Fruit fly (Drosophila melanogaster): Measurements from ENCODE around the gene sn.

sn gene

dm6 chrX:7975516-7976257 is 11.9 kb downstream of the sn start (continued):
- peak; percentile 49 for TF ChIP-seq nmo (GFP tag; optimal IDR thresholded peaks at IDR 0.05)
- TF ChIP-seq Mad (GFP tag; optimal IDR thresholded peaks at IDR 0.05) = no peak
- TF ChIP-seq CG12104 (GFP tag; optimal IDR thresholded peaks at IDR 0.05) = no peak
- no peak for TF ChIP-seq Mrtf (GFP tag; IDR thresholded peaks at IDR 0.05)
- TF ChIP-seq nau (GFP tag; optimal IDR thresholded peaks at IDR 0.05) = no peak
- no peak for TF ChIP-seq Bteb2 (GFP tag; optimal IDR thresholded peaks at IDR 0.05)
- no peak for TF ChIP-seq CG13123 (GFP tag; optimal IDR thresholded peaks at IDR 0.05)
- no peak for TF ChIP-seq tap (tag; optimal IDR thresholded peaks at IDR 0.05)
- TF ChIP-seq wek (GFP tag; optimal IDR thresholded peaks at IDR 0.05) = no peak
- no peak for TF ChIP-seq pho (GFP tag; optimal IDR thresholded peaks at IDR 0.05)
- no peak for TF ChIP-seq CG3065 (GFP tag; optimal IDR thresholded peaks at IDR 0.05)
- TF ChIP-seq croc (GFP tag; conservative IDR thresholded peaks at IDR 0.05) = no peak
- TF ChIP-seq Xrp1 (GFP tag; IDR thresholded peaks at IDR 0.05) = peak; percentile 48; the same call in 1 of the 2 replicates
- TF ChIP-seq Sox100B (GFP tag; optimal IDR thresholded peaks at IDR 0.05) = peak; percentile 10
- TF ChIP-seq Ptx1 (GFP tag; IDR thresholded peaks at IDR 0.05) = no peak
- peak; percentile 56 for TF ChIP-seq CG11504 (tag; optimal IDR thresholded peaks at IDR 0.05)
- TF ChIP-seq CG3281 (GFP tag; optimal IDR thresholded peaks at IDR 0.05) = no peak
- TF ChIP-seq lab (GFP tag; optimal IDR thresholded peaks at IDR 0.05) = no peak
- TF ChIP-seq CG16779 (GFP tag; IDR thresholded peaks at IDR 0.05) = no peak
- no peak for TF ChIP-seq CG31224 (GFP tag; IDR thresholded peaks at IDR 0.05)
- TF ChIP-seq CG11723 (GFP tag; optimal IDR thresholded peaks at IDR 0.05) = no peak
- no peak for TF ChIP-seq tio (GFP tag; optimal IDR thresholded peaks at IDR 0.05)
- peak; percentile 2 for TF ChIP-seq CG1529 (GFP tag; optimal IDR thresholded peaks at IDR 0.05)
- no peak for TF ChIP-seq schlank (tag; optimal IDR thresholded peaks at IDR 0.05)
- TF ChIP-seq GATAe (GFP tag; conservative IDR thresholded peaks at IDR 0.05) = no peak
- no peak for TF ChIP-seq CoRest (tag; optimal IDR thresholded peaks at IDR 0.05)
- TF ChIP-seq CG2116 (GFP tag; optimal IDR thresholded peaks at IDR 0.05) = no peak
- TF ChIP-seq CG2202 (tag; optimal IDR thresholded peaks at IDR 0.05) = no peak
- TF ChIP-seq btn (GFP tag; optimal IDR thresholded peaks at IDR 0.05) = no peak
- no peak for TF ChIP-seq CrebB (tag; optimal IDR thresholded peaks at IDR 0.05)
- no peak for TF ChIP-seq hbn (GFP tag; IDR thresholded peaks at IDR 0.05; ENCODE audit: partially characterized antibody)
- TF ChIP-seq sim (GFP tag; IDR thresholded peaks at IDR 0.05) = 0 out of 2 replicates have a peak, but pooled peaks have one; percentile 20
- TF ChIP-seq Dref (GFP tag; IDR thresholded peaks at IDR 0.05) = no peak
- TF ChIP-seq CG6254 (GFP tag; optimal IDR thresholded peaks at IDR 0.05) = no peak
- peak; percentile 9 for TF ChIP-seq CG14710 (tag; optimal IDR thresholded peaks at IDR 0.05)
- no peak for TF ChIP-seq gro (GFP tag; optimal IDR thresholded peaks at IDR 0.05)
- no peak for TF ChIP-seq CG8290 (GFP tag; optimal IDR thresholded peaks at IDR 0.05)
- TF ChIP-seq CG8290 (tag; optimal IDR thresholded peaks at IDR 0.05) = no peak
- no peak for TF ChIP-seq Fer1 (GFP tag; optimal IDR thresholded peaks at IDR 0.05)
- TF ChIP-seq CG15269 (tag; optimal IDR thresholded peaks at IDR 0.05) = no peak
- no peak for TF ChIP-seq CG7745 (tag; optimal IDR thresholded peaks at IDR 0.05)
- no peak for TF ChIP-seq zfh2 (GFP tag; optimal IDR thresholded peaks at IDR 0.05)
- no peak for TF ChIP-seq Tbp (GFP tag; optimal IDR thresholded peaks at IDR 0.05)
- no peak for TF ChIP-seq MBD-R2 (GFP tag; IDR thresholded peaks at IDR 0.05)
- 0 out of 2 replicates have a peak, but pooled peaks have one; percentile 26 for TF ChIP-seq HLH3B (GFP tag; IDR thresholded peaks at IDR 0.05)
- TF ChIP-seq CG13424 (tag; optimal IDR thresholded peaks at IDR 0.05) = peak; percentile 21
- no peak for TF ChIP-seq Hmr (GFP tag; optimal IDR thresholded peaks at IDR 0.05)
- TF ChIP-seq maf-S (GFP tag; optimal IDR thresholded peaks at IDR 0.05) = no peak
- TF ChIP-seq Blimp-1 (GFP tag; optimal IDR thresholded peaks at IDR 0.05) = peak; percentile 60
- no peak for TF ChIP-seq TFAM (GFP tag; optimal IDR thresholded peaks at IDR 0.05)

All from whole organism, embryonic.